Worm (Caenorhabditis elegans): ENCODE results near the gene F13A2.2.

ce11 chrV:4387916-4388315, 3.5 kb upstream of the F13A2.2 start:
- TF ChIP-seq W03F9.2 (tag; optimal IDR thresholded peaks at IDR 0.05) (no peak), him-1 (tag; optimal IDR thresholded peaks at IDR 0.05) (no peak), dao-5 (tag; optimal IDR thresholded peaks at IDR 0.05) (no peak)
